Worm (Caenorhabditis elegans) whole organism, L4/young adult: Measurements from ENCODE around the gene C53A5.11.

ENCODE experiments used
- W03F9.2 ChIP-seq: fragments of 150-350 bp; optimal IDR thresholded peaks from 2 replicates; lab custom pipeline; 2014; ENCODE audit warnings: missing biosample characterization, missing genetic modification characterization
- dao-5 ChIP-seq: sonication (generic microtip); optimal IDR thresholded peaks from 2 replicates; lab custom pipeline; 2016; ENCODE audit warnings: missing genotype, missing genetic modification characterization, moderate library complexity, missing compliant biosample characterization
- him-1 ChIP-seq: sonication (generic microtip); optimal IDR thresholded peaks from 2 replicates; lab custom pipeline; 2016; ENCODE audit warnings: missing genotype, missing genetic modification reagents, missing genetic modification characterization, missing compliant biosample characterization

C53A5.11 gene

ce11 chrV:14562589-14562988, at the start of gene C53A5.11:
Gene C53A5.11 (plus strand): TSS chrV:14562889.
- TF ChIP-seq W03F9.2 (tag; lab: Kevin White, UChicago) (no peak), dao-5 (no peak), him-1 (tag; lab: Kevin White, UChicago) (no peak)

ce11 chrV:14518010-14518409, 44.7 kb upstream of the C53A5.11 start, which contains the start of gene R02D5.6:
Gene R02D5.6 (minus strand): TSS chrV:14518110.
- TF ChIP-seq him-1 (tag; lab: Kevin White, UChicago) (no peak), W03F9.2 (tag; lab: Kevin White, UChicago) (no peak), dao-5 (no peak)

ce11 chrV:14519268-14519667, 43.4 kb upstream of the C53A5.11 start, which contains the start of gene R02D5.8:
Gene R02D5.8 (minus strand): TSS chrV:14519368.
- TF ChIP-seq dao-5 (no peak), him-1 (tag; lab: Kevin White, UChicago) (no peak), W03F9.2 (tag; lab: Kevin White, UChicago) (no peak)

ce11 chrV:14521000-14521399, 41.7 kb upstream of the C53A5.11 start, which contains the start of gene C53A5.17:
Gene C53A5.17 (minus strand): TSS chrV:14521100.
- TF ChIP-seq him-1 (tag; lab: Kevin White, UChicago) (no peak), W03F9.2 (tag; lab: Kevin White, UChicago) (no peak), dao-5 (no peak)

- TF ChIP-seq dao-5 (no peak), W03F9.2 (tag; lab: Kevin White, UChicago) (no peak), him-1 (tag; lab: Kevin White, UChicago) (no peak)
Measured at ce11 chrV:14522514-14522913, 40.2 kb upstream of the C53A5.11 start, which contains the start of gene C53A5.16. Gene C53A5.16 (minus strand): TSS chrV:14522614.

- no peak for TF ChIP-seq him-1 (tag; lab: Kevin White, UChicago)
- TF ChIP-seq W03F9.2 (tag; lab: Kevin White, UChicago), result no peak
- TF ChIP-seq dao-5, result no peak
Measured at ce11 chrV:14523105-14523504, 39.6 kb upstream of the C53A5.11 start, which contains the start of gene C53A5.2. Gene C53A5.2 (minus strand): TSS chrV:14523205.

ce11 chrV:14523788-14524582, 38.7 kb upstream of the C53A5.11 start, which contains the start of gene ril-1:
Gene ril-1 (minus strand): TSS chrV:14524129.
- peak; percentile 50 for TF ChIP-seq W03F9.2 (tag; lab: Kevin White, UChicago)
- no peak for TF ChIP-seq dao-5

ce11 chrV:14525089-14525488, 37.6 kb upstream of the C53A5.11 start, which contains the start of gene hda-1:
Gene hda-1 (plus strand): TSS chrV:14525389.
- TF ChIP-seq dao-5, result no peak
- no peak for TF ChIP-seq him-1 (tag; lab: Kevin White, UChicago)
- TF ChIP-seq W03F9.2 (tag; lab: Kevin White, UChicago), result no peak

- TF ChIP-seq dao-5 (no peak), W03F9.2 (tag; lab: Kevin White, UChicago) (no peak), him-1 (tag; lab: Kevin White, UChicago) (no peak)
Measured at ce11 chrV:14527210-14527609, 35.5 kb upstream of the C53A5.11 start.

- no peak for TF ChIP-seq dao-5
- no peak for TF ChIP-seq him-1 (tag; lab: Kevin White, UChicago)
- TF ChIP-seq W03F9.2 (tag; lab: Kevin White, UChicago), result no peak
Measured at ce11 chrV:14530813-14531212, 31.9 kb upstream of the C53A5.11 start, which contains the start of gene kcnl-4. Gene kcnl-4 (plus strand): TSS chrV:14531113.

ce11 chrV:14532374-14532773, 30.3 kb upstream of the C53A5.11 start:
- no peak for TF ChIP-seq him-1 (tag; lab: Kevin White, UChicago)
- no peak for TF ChIP-seq dao-5
- TF ChIP-seq W03F9.2 (tag; lab: Kevin White, UChicago), result no peak

ce11 chrV:14536274-14536673, 26.4 kb upstream of the C53A5.11 start, which contains the start of gene tag-191:
Gene tag-191 (minus strand): TSS chrV:14536374.
- TF ChIP-seq him-1 (tag; lab: Kevin White, UChicago) (no peak), dao-5 (no peak), W03F9.2 (tag; lab: Kevin White, UChicago) (no peak)

ce11 chrV:14539355-14539754, 23.3 kb upstream of the C53A5.11 start:
- TF ChIP-seq him-1 (tag; lab: Kevin White, UChicago) (no peak), W03F9.2 (tag; lab: Kevin White, UChicago) (no peak), dao-5 (no peak)

ce11 chrV:14540932-14541331, 21.8 kb upstream of the C53A5.11 start:
- TF ChIP-seq him-1 (tag; lab: Kevin White, UChicago), result no peak
- TF ChIP-seq dao-5, result no peak
